Fruit fly (Drosophila melanogaster): ENCODE data around the gene CG2129.

- TF ChIP-seq Ets98B (GFP tag; IDR thresholded peaks at IDR 0.05) (no peak), CG9948 (tag; optimal IDR thresholded peaks at IDR 0.05) (no peak), CG8159 (tag; optimal IDR thresholded peaks at IDR 0.05) (no peak), CG13204 (GFP tag; optimal IDR thresholded peaks at IDR 0.05) (no peak), CG32121 (GFP tag; IDR thresholded peaks at IDR 0.05) (no peak), Snoo (tag; optimal IDR thresholded peaks at IDR 0.05) (no peak), Pif1A (GFP tag; optimal IDR thresholded peaks at IDR 0.05) (no peak), rn (GFP tag; IDR thresholded peaks at IDR 0.05) (no peak), fd96Ca (GFP tag; IDR thresholded peaks at IDR 0.05) (no peak), CG14655 (GFP tag; optimal IDR thresholded peaks at IDR 0.05) (no peak), CG10348 (GFP tag; IDR thresholded peaks at IDR 0.05) (no peak), CG34367 (tag; optimal IDR thresholded peaks at IDR 0.05) (no peak), CG15710 (tag; optimal IDR thresholded peaks at IDR 0.05) (no peak), D1 (tag; optimal IDR thresholded peaks at IDR 0.05) (no peak)
These were observed 34.7 kb upstream of the CG2129 start for dm6 chrX:8110984-8111383.

All from whole organism, pupa.